Fruit fly (Drosophila melanogaster) whole organism, embryonic: ENCODE data around the gene Ufd4.
A peak's percentile ranks its signal among the peaks of the same experiment; 100 is the strongest.

Source experiments
- BEAF-32 ChIP-seq: fragments of 200-800 bp; sonication (Bioruptor generic); optimal IDR thresholded peaks from 3 replicates; lab custom pipeline; 2017; ENCODE audit warnings: missing biosample characterization, missing genetic modification characterization, mild to moderate bottlenecking, moderate library complexity, missing genetic modification reagents
- CG11723 ChIP-seq: fragments of 200-800 bp; sonication (Bioruptor generic); optimal IDR thresholded peaks from 2 replicates; lab custom pipeline; 2017; ENCODE audit warnings: missing biosample characterization, mild to moderate bottlenecking, missing genetic modification characterization
- CG13775 ChIP-seq: fragments of 200-800 bp; sonication (Bioruptor generic); optimal IDR thresholded peaks from 3 replicates; lab custom pipeline; 2017; ENCODE audit warnings: missing biosample characterization, mild to moderate bottlenecking, missing genetic modification characterization
- CG14667 ChIP-seq: fragments of 200-800 bp; sonication (Bioruptor generic); IDR thresholded peaks from 2 replicates; pipeline ENCODE4 v1.3.6; 2022; ENCODE audit warnings: missing biosample characterization, missing genetic modification characterization
- CG15479 ChIP-seq: fragments of 200-800 bp; sonication (Bioruptor generic); optimal IDR thresholded peaks from 3 replicates; lab custom pipeline; 2019; ENCODE audit warnings: missing biosample characterization, mild to moderate bottlenecking, missing genetic modification characterization, moderate library complexity
- CG16863 ChIP-seq: fragments of 200-800 bp; sonication (Bioruptor generic); optimal IDR thresholded peaks from 3 replicates; lab custom pipeline; 2016; ENCODE audit warnings: missing biosample characterization, missing genetic modification characterization
- CG18764 ChIP-seq: fragments of 200-800 bp; sonication (Bioruptor generic); optimal IDR thresholded peaks from 3 replicates; lab custom pipeline; 2016; ENCODE audit warnings: missing biosample characterization, missing genetic modification characterization
- CG31441 ChIP-seq: fragments of 200-800 bp; sonication (Bioruptor generic); IDR thresholded peaks from 2 replicates; pipeline ENCODE4 v1.3.6; 2022; ENCODE audit warnings: missing biosample characterization, missing genetic modification characterization
- CG34376 ChIP-seq: fragments of 200-800 bp; sonication (Bioruptor generic); optimal IDR thresholded peaks from 2 replicates; lab custom pipeline; 2018; ENCODE audit warnings: missing biosample characterization, mild to moderate bottlenecking, missing genetic modification characterization
- CG34422 ChIP-seq: fragments of 200-800 bp; sonication (Bioruptor generic); IDR thresholded peaks from 3 replicates; pipeline ENCODE4 v1.3.6; 2022; ENCODE audit warnings: missing biosample characterization, missing genetic modification characterization
- CG7963 ChIP-seq: fragments of 200-800 bp; sonication (Bioruptor generic); IDR thresholded peaks from 3 replicates; pipeline ENCODE4 v1.3.6; 2022; ENCODE audit warnings: missing biosample characterization, missing genetic modification characterization; ENCODE audit not compliant: partially characterized antibody
- CG8765 ChIP-seq: fragments of 200-800 bp; sonication (Bioruptor generic); IDR thresholded peaks from 2 replicates; pipeline ENCODE4 v1.3.6; 2022; ENCODE audit warnings: missing biosample characterization, missing genetic modification characterization
- CG8924 ChIP-seq: fragments of 200-800 bp; optimal IDR thresholded peaks from 3 replicates; lab custom pipeline; 2019; ENCODE audit warnings: missing biosample characterization, mild to moderate bottlenecking, missing genetic modification characterization, moderate library complexity
- Dad ChIP-seq: fragments of 200-800 bp; sonication (Bioruptor generic); optimal IDR thresholded peaks from 3 replicates; lab custom pipeline; 2016; ENCODE audit warnings: missing biosample characterization, missing genetic modification characterization
- Dll ChIP-seq: fragments of 200-800 bp; sonication (Bioruptor generic); IDR thresholded peaks from 4 replicates; pipeline ENCODE4 v1.3.6; 2022; ENCODE audit warnings: missing biosample characterization, missing genetic modification characterization; ENCODE audit not compliant: partially characterized antibody
- Elba2 ChIP-seq: fragments of 200-800 bp; sonication (Bioruptor generic); optimal IDR thresholded peaks from 3 replicates; lab custom pipeline; 2016; ENCODE audit warnings: missing biosample characterization, missing genetic modification characterization
- Ets65A ChIP-seq: fragments of 200-800 bp; sonication (Bioruptor generic); peaks from one replicate; lab custom pipeline; 2016; ENCODE audit warnings: missing biosample characterization, missing genetic modification characterization
- Hr3 ChIP-seq: fragments of 200-800 bp; sonication (Bioruptor generic); optimal IDR thresholded peaks from 3 replicates; lab custom pipeline; 2016; ENCODE audit warnings: missing biosample characterization, missing genetic modification characterization
- Lhr ChIP-seq: fragments of 200-800 bp; sonication (Bioruptor generic); optimal IDR thresholded peaks from 3 replicates; lab custom pipeline; 2017; ENCODE audit warnings: mild to moderate bottlenecking, missing biosample characterization, missing genetic modification reagents, missing genetic modification characterization
- MBD-R2 ChIP-seq: fragments of 200-800 bp; sonication (Bioruptor generic); IDR thresholded peaks from 2 replicates; pipeline ENCODE4 v1.3.6; 2022; ENCODE audit warnings: missing biosample characterization, missing genetic modification characterization
- Myb ChIP-seq: fragments of 200-800 bp; sonication (Bioruptor generic); optimal IDR thresholded peaks from 2 replicates; lab custom pipeline; 2016; ENCODE audit warnings: missing biosample characterization, missing genetic modification characterization
- Neu2 ChIP-seq: fragments of 200-800 bp; sonication (Bioruptor generic); optimal IDR thresholded peaks from 3 replicates; lab custom pipeline; 2016; ENCODE audit warnings: missing biosample characterization, missing genetic modification characterization, borderline replicate concordance
- Sox100B ChIP-seq: fragments of 200-800 bp; sonication (Bioruptor generic); optimal IDR thresholded peaks from 3 replicates; lab custom pipeline; 2018; ENCODE audit warnings: missing biosample characterization, mild to moderate bottlenecking, missing genetic modification characterization
- Sry-δ ChIP-seq: fragments of 200-800 bp; sonication (Bioruptor generic); optimal IDR thresholded peaks from 2 replicates; lab custom pipeline; 2016; ENCODE audit warnings: missing biosample characterization, missing genetic modification characterization
- Tbp ChIP-seq: fragments of >200 bp; optimal IDR thresholded peaks from 2 replicates; lab custom pipeline; 2018; ENCODE audit warnings: missing biosample characterization, missing genetic modification characterization
- bbx ChIP-seq: fragments of 200-800 bp; sonication (Bioruptor generic); IDR thresholded peaks from 2 replicates; pipeline ENCODE4 v1.3.6; 2022; ENCODE audit warnings: missing biosample characterization, missing genetic modification characterization; ENCODE audit not compliant: partially characterized antibody
- btn ChIP-seq: fragments of 200-800 bp; sonication (Bioruptor generic); optimal IDR thresholded peaks from 2 replicates; lab custom pipeline; 2016; ENCODE audit warnings: missing biosample characterization, missing genetic modification characterization
- chinmo ChIP-seq: fragments of 200-800 bp; sonication (Bioruptor generic); IDR thresholded peaks from 4 replicates; pipeline ENCODE4 v1.3.6; 2022; ENCODE audit warnings: missing biosample characterization, missing genetic modification characterization; ENCODE audit not compliant: partially characterized antibody
- crol ChIP-seq: fragments of 200-800 bp; sonication (Bioruptor generic); IDR thresholded peaks from 2 replicates; pipeline ENCODE4 v1.3.6; 2022; ENCODE audit warnings: missing biosample characterization, missing genetic modification characterization
- eve ChIP-seq, 2 experiments: fragments of >200 bp; optimal IDR thresholded peaks; 2 replicates each; lab custom pipeline; 2017; ENCODE audit warnings: missing biosample characterization in 2 of 2, missing genetic modification characterization in 2 of 2
- ewg ChIP-seq: fragments of 200-800 bp; sonication (Bioruptor generic); optimal IDR thresholded peaks from 3 replicates; lab custom pipeline; 2017; ENCODE audit warnings: mild to moderate bottlenecking, missing biosample characterization, missing genetic modification reagents, missing genetic modification characterization
- exex ChIP-seq: fragments of 200-800 bp; sonication (Bioruptor generic); optimal IDR thresholded peaks from 4 replicates; lab custom pipeline; 2018; ENCODE audit warnings: missing biosample characterization, mild to moderate bottlenecking, missing genetic modification characterization, moderate library complexity
- ftz-f1 ChIP-seq: fragments of 200-800 bp; sonication (Bioruptor generic); optimal IDR thresholded peaks from 2 replicates; lab custom pipeline; 2016; ENCODE audit warnings: missing biosample characterization, missing genetic modification characterization
- grn ChIP-seq: fragments of 200-800 bp; sonication (Bioruptor generic); optimal IDR thresholded peaks from 3 replicates; lab custom pipeline; 2017; ENCODE audit warnings: missing biosample characterization, missing genetic modification characterization
- lov ChIP-seq, 2 experiments: fragments of 200-800 bp in 1 of 2; fragments of >200 bp in 1 of 2; sonication (Bioruptor generic) in 1 of 2; IDR thresholded peaks in 1 of 2; optimal IDR thresholded peaks in 1 of 2; 2 replicates in 1 of 2; 3 replicates in 1 of 2; pipeline versions ENCODE4 v1.3.6 to Lab custom; 2017 to 2022; ENCODE audit warnings: missing biosample characterization in 1 of 2, missing genetic modification characterization in 1 of 2
- nmo ChIP-seq: fragments of 200-800 bp; sonication (Bioruptor generic); optimal IDR thresholded peaks from 2 replicates; lab custom pipeline; 2018; ENCODE audit warnings: missing biosample characterization, mild to moderate bottlenecking, missing genetic modification characterization, moderate library complexity
- pan ChIP-seq, 4 experiments: fragments of >200 bp in 3 of 4; fragments of 200-800 bp in 1 of 4; sonication (Bioruptor generic) in 1 of 4; optimal IDR thresholded peaks in 3 of 4; IDR thresholded peaks in 1 of 4; 2 replicates each; pipeline versions ENCODE4 v1.3.6 to Lab custom; 2017 to 2022; ENCODE audit warnings: missing biosample characterization in 2 of 4, missing genetic modification characterization in 2 of 4, mixed read lengths in 1 of 4
- pfk ChIP-seq: fragments of 200-800 bp; sonication (Bioruptor generic); optimal IDR thresholded peaks from 2 replicates; lab custom pipeline; 2018; ENCODE audit warnings: missing biosample characterization, mild to moderate bottlenecking, missing genetic modification characterization, moderate library complexity
- phol ChIP-seq: fragments of 200-800 bp; sonication (Bioruptor generic); optimal IDR thresholded peaks from 3 replicates; lab custom pipeline; 2018; ENCODE audit warnings: missing biosample characterization, mild to moderate bottlenecking, missing genetic modification characterization, moderate library complexity
- row ChIP-seq: fragments of 200-800 bp; sonication (Bioruptor generic); IDR thresholded peaks from 3 replicates; pipeline ENCODE4 v1.3.6; 2022; ENCODE audit warnings: missing biosample characterization, missing genetic modification characterization
- sens ChIP-seq: fragments of 200-800 bp; sonication (Bioruptor generic); peaks from one replicate; lab custom pipeline; 2016; ENCODE audit warnings: missing biosample characterization, missing genetic modification characterization
- so ChIP-seq: fragments of 200-800 bp; sonication (Bioruptor generic); IDR thresholded peaks from 3 replicates; pipeline ENCODE4 v1.3.6; 2022; ENCODE audit warnings: missing biosample characterization, missing genetic modification characterization
- sug ChIP-seq: fragments of 200-800 bp; optimal IDR thresholded peaks from 2 replicates; lab custom pipeline; 2019; ENCODE audit warnings: missing biosample characterization, mild to moderate bottlenecking, missing genetic modification characterization, moderate library complexity
- tap ChIP-seq: fragments of 200-800 bp; optimal IDR thresholded peaks from 3 replicates; lab custom pipeline; 2019; ENCODE audit warnings: missing biosample characterization, mild to moderate bottlenecking, missing genetic modification characterization, moderate library complexity
- trem ChIP-seq: fragments of 200-800 bp; optimal IDR thresholded peaks from 3 replicates; lab custom pipeline; 2019; ENCODE audit warnings: missing biosample characterization, mild to moderate bottlenecking, missing genetic modification characterization, moderate library complexity
- vvl ChIP-seq: fragments of 200-800 bp; sonication (Bioruptor generic); IDR thresholded peaks from 2 replicates; pipeline ENCODE4 v1.3.6; 2022; ENCODE audit warnings: missing biosample characterization, missing genetic modification characterization
- zen ChIP-seq: fragments of 200-800 bp; sonication (Bioruptor generic); optimal IDR thresholded peaks from 3 replicates; lab custom pipeline; 2018; ENCODE audit warnings: missing biosample characterization, mild to moderate bottlenecking, missing genetic modification characterization, moderate library complexity

Ufd4 gene

DNA sequence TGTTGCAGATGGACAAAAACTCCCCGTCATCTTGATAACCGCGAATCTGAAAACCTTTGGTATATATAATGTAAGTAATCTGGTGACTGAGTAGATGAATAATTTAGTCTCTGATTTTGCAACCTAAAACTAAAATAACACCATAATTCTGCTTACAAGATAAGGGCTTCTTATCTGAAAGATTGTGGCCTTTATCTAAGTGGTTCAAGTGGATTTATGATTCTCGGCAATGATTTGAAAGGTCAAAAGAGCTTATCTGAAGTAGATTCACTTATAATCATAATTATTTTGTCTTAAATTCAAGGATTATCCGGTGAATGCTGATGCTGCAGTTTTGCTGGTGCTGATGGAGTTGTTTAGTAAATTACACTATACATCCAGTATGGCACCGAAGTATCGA lies 23.7 kb upstream of the Ufd4 start (continued):
- no peak for TF ChIP-seq pan (optimal IDR thresholded peaks at IDR 0.05; lab: Kevin White, UChicago)
- TF ChIP-seq pan (GFP tag; optimal IDR thresholded peaks at IDR 0.05 in 1 of 2, IDR thresholded peaks at IDR 0.05 in 1 of 2): no peak
- TF ChIP-seq Tbp (GFP tag; lab: Kevin White, UChicago): no peak
- peak; percentile 82 for TF ChIP-seq CG34376 (GFP tag; lab: Kevin White, UChicago)
- no peak for TF ChIP-seq CG16863 (GFP tag; lab: Kevin White, UChicago)
- no peak for TF ChIP-seq so (GFP tag; lab: Robert Waterston, UW)
- no peak for TF ChIP-seq ftz-f1
- no peak for TF ChIP-seq Dad
- TF ChIP-seq sug (tag; lab: Kevin White, UChicago): peak; percentile 16
- TF ChIP-seq pfk: no peak
- peak; percentile 45 for TF ChIP-seq grn (GFP tag; lab: Kevin White, UChicago)
- TF ChIP-seq CG31441 (GFP tag; lab: Robert Waterston, UW): no peak
- TF ChIP-seq CG15479: peak; percentile 66
- TF ChIP-seq eve (GFP tag; optimal IDR thresholded peaks at IDR 0.05; lab: Kevin White, UChicago): peak in 1 of 2 experiments; percentile 46
- TF ChIP-seq btn (GFP tag; lab: Kevin White, UChicago): no peak
- peak; percentile 83 for TF ChIP-seq exex
- TF ChIP-seq chinmo (GFP tag; lab: Robert Waterston, UW): 0 out of 4 replicates have a peak, but pooled peaks have one; percentile 21
- TF ChIP-seq, all 482 proteins: peak for 10

DNA sequence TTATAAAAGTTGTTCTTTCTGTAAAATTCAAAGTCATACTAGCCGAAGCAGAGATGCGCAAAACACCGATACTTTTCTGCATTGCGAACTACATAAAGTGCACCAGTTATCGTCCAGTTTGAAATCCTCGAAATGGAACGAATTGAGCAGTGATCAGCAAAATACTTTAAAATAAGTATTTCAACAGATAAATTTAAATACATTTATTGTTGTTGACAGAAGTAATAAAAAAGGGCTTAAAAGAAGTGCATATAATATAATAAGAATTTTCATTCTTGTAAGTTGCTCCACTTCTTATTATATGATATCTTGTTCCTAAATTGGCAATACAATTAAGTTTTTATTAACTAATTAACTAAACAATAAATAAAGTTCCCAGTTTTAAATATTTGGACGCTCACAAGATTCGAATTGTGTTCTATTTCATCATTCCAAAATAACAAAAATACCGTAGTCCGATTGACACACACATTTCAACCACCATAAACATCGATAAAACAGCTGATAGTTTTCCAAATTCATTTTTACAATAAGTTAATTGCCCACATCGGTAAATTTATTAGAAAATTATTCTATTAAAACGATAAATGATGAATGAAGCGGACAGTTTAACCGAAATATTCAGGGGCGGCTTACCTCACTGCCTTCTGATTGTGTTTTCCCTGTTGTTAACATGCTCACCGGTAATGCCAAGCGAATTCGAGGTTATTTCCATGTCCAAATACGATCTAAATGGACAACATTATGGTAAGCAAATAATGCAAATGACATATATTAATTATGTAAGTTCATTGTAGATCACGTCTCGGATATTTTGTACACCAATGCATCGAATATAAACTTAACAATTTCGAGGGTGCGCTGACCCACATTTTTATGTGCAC lies 22.4 kb upstream of the Ufd4 start, which contains the start of the genes Usp14 and CG4972:
Gene Usp14, minus strand, starts transcription at position 70 of the 884 bp plus-strand sequence.
Gene CG4972, plus strand, starts transcription at position 466 of the 884 bp plus-strand sequence.
- peak; percentile 8 for TF ChIP-seq zen
- peak; percentile 9 for TF ChIP-seq Lhr (GFP tag; lab: Kevin White, UChicago)
- peak; percentile 80 for TF ChIP-seq BEAF-32 (GFP tag; lab: Kevin White, UChicago)
- TF ChIP-seq CG8924 (tag; lab: Kevin White, UChicago): peak; percentile 40
- TF ChIP-seq Sry-δ (GFP tag; lab: Kevin White, UChicago): peak; percentile 79
- peak; percentile 41; the same call in 1 of the 2 replicates for TF ChIP-seq MBD-R2
- peak; percentile 32 for TF ChIP-seq trem (tag; lab: Kevin White, UChicago)
- peak; percentile 68 for TF ChIP-seq sens (GFP tag; lab: Kevin White, UChicago)
- peak; percentile 71 for TF ChIP-seq nmo (GFP tag; lab: Kevin White, UChicago)
- no peak for TF ChIP-seq Neu2 (GFP tag; lab: Kevin White, UChicago)
- TF ChIP-seq row (GFP tag; lab: Robert Waterston, UW): peak; percentile 72
- TF ChIP-seq phol: peak; percentile 60
- peak; percentile 8 for TF ChIP-seq CG13775 (GFP tag; lab: Kevin White, UChicago)
- no peak for TF ChIP-seq vvl (GFP tag; lab: Robert Waterston, UW)
- no peak for TF ChIP-seq lov (optimal IDR thresholded peaks at IDR 0.05; lab: Kevin White, UChicago)
- no peak for TF ChIP-seq lov (GFP tag; IDR thresholded peaks at IDR 0.05; lab: Robert Waterston, UW)
- TF ChIP-seq Myb (GFP tag; lab: Kevin White, UChicago): peak; percentile 41
- 0 out of 3 replicates have a peak, but pooled peaks have one; percentile 15 for TF ChIP-seq CG34422 (GFP tag; lab: Robert Waterston, UW)
- peak; percentile 0 for TF ChIP-seq Hr3
- TF ChIP-seq tap (tag; lab: Kevin White, UChicago): no peak
- peak; percentile 25 for TF ChIP-seq Ets65A (GFP tag; lab: Kevin White, UChicago)
- TF ChIP-seq Dll (GFP tag; lab: Robert Waterston, UW): peak; percentile 52; the same call in 1 of the 4 replicates
- TF ChIP-seq Sox100B (GFP tag; lab: Kevin White, UChicago): peak; percentile 9
- TF ChIP-seq CG8765 (GFP tag; lab: Robert Waterston, UW): no peak
- TF ChIP-seq CG14667 (GFP tag; lab: Robert Waterston, UW): peak; percentile 70; the same call in 1 of the 2 replicates
- peak; percentile 13 for TF ChIP-seq ewg (GFP tag; lab: Kevin White, UChicago)
- TF ChIP-seq CG18764 (GFP tag; lab: Kevin White, UChicago): no peak
- no peak for TF ChIP-seq crol (GFP tag; lab: Robert Waterston, UW)
- TF ChIP-seq bbx (GFP tag; lab: Robert Waterston, UW): peak; percentile 42
- TF ChIP-seq Elba2: peak; percentile 3
- TF ChIP-seq CG7963: 0 out of 3 replicates have a peak, but pooled peaks have one; percentile 6
- peak; percentile 80 for TF ChIP-seq CG11723 (GFP tag; lab: Kevin White, UChicago)
